Fruit fly (Drosophila melanogaster) whole organism, prepupa: ENCODE measurements around the gene Rop.

Experiments used
- Blimp-1 ChIP-seq: fragments of 200-800 bp; sonication (Bioruptor generic); optimal IDR thresholded peaks from 3 replicates; lab custom pipeline; 2017; ENCODE audit warnings: missing biosample characterization, missing genetic modification characterization, mild to moderate bottlenecking, moderate library complexity, missing genetic modification reagents
- CG10631 ChIP-seq: fragments of 200-800 bp; sonication (Bioruptor generic); optimal IDR thresholded peaks from 2 replicates; lab custom pipeline; 2016; ENCODE audit warnings: missing biosample characterization, missing genetic modification characterization
- CG10669 ChIP-seq: fragments of 200-800 bp; sonication (Bioruptor generic); optimal IDR thresholded peaks from 3 replicates; lab custom pipeline; 2018; ENCODE audit warnings: missing biosample characterization, mild to moderate bottlenecking, missing genetic modification characterization, moderate library complexity
- CG11762 ChIP-seq: fragments of 200-800 bp; sonication (Bioruptor generic); optimal IDR thresholded peaks from 3 replicates; lab custom pipeline; 2016; ENCODE audit warnings: missing biosample characterization, missing genetic modification characterization; ENCODE audit not compliant: insufficient read depth
- CG11902 ChIP-seq: fragments of 200-800 bp; sonication (Bioruptor generic); optimal IDR thresholded peaks from 3 replicates; lab custom pipeline; 2016; ENCODE audit warnings: missing biosample characterization, missing genetic modification characterization
- CG3032 ChIP-seq: fragments of 200-800 bp; optimal IDR thresholded peaks from 2 replicates; lab custom pipeline; 2019; ENCODE audit warnings: missing biosample characterization, mild to moderate bottlenecking, missing genetic modification characterization, moderate library complexity
- CG31627 ChIP-seq: fragments of 200-800 bp; sonication (Bioruptor generic); optimal IDR thresholded peaks from 3 replicates; lab custom pipeline; 2016; ENCODE audit warnings: missing biosample characterization, missing genetic modification characterization
- CG34406 ChIP-seq: fragments of 200-800 bp; sonication (Bioruptor generic); optimal IDR thresholded peaks from 3 replicates; lab custom pipeline; 2016; ENCODE audit warnings: missing biosample characterization, missing genetic modification characterization
- CG3919 ChIP-seq: fragments of 200-800 bp; sonication (Bioruptor generic); optimal IDR thresholded peaks from 3 replicates; lab custom pipeline; 2016; ENCODE audit warnings: missing biosample characterization, missing genetic modification characterization
- CG6163 ChIP-seq: fragments of 200-800 bp; sonication (Bioruptor generic); IDR thresholded peaks from 3 replicates; pipeline ENCODE4 v1.3.6; 2022; ENCODE audit warnings: missing biosample characterization, missing genetic modification characterization
- CG6792 ChIP-seq: fragments of 200-800 bp; sonication (Bioruptor generic); optimal IDR thresholded peaks from 3 replicates; lab custom pipeline; 2016; ENCODE audit warnings: missing biosample characterization, missing genetic modification characterization
- CG6808 ChIP-seq: fragments of 200-800 bp; sonication (Bioruptor generic); optimal IDR thresholded peaks from 3 replicates; lab custom pipeline; 2017; ENCODE audit warnings: missing biosample characterization, missing genetic modification characterization, mild to moderate bottlenecking, moderate library complexity, missing genetic modification reagents
- CG6854 ChIP-seq: fragments of 200-800 bp; sonication (Bioruptor generic); optimal IDR thresholded peaks from 2 replicates; lab custom pipeline; 2017; ENCODE audit warnings: missing biosample characterization, mild to moderate bottlenecking, missing genetic modification characterization
- CG8319 ChIP-seq: fragments of 200-800 bp; sonication (Bioruptor generic); optimal IDR thresholded peaks from 3 replicates; lab custom pipeline; 2016; ENCODE audit warnings: missing biosample characterization, missing genetic modification characterization
- CG9139 ChIP-seq: fragments of 200-800 bp; sonication (Bioruptor generic); optimal IDR thresholded peaks from 3 replicates; lab custom pipeline; 2017; ENCODE audit warnings: missing biosample characterization, mild to moderate bottlenecking, missing genetic modification characterization
- Eip78C ChIP-seq: fragments of 200-800 bp; sonication (Bioruptor generic); peaks from one replicate; lab custom pipeline; 2016; ENCODE audit warnings: missing biosample characterization, missing genetic modification characterization
- Ets21C ChIP-seq: fragments of 200-800 bp; sonication (Bioruptor generic); optimal IDR thresholded peaks from 3 replicates; lab custom pipeline; 2016; ENCODE audit warnings: missing biosample characterization, missing genetic modification characterization
- Ets96B ChIP-seq: fragments of 200-800 bp; optimal IDR thresholded peaks from 2 replicates; lab custom pipeline; 2019; ENCODE audit warnings: missing biosample characterization, mild to moderate bottlenecking, missing genetic modification characterization, moderate library complexity
- Gug ChIP-seq: fragments of 200-800 bp; sonication (Bioruptor generic); IDR thresholded peaks from 2 replicates; pipeline ENCODE4 v1.3.6; 2022; ENCODE audit warnings: missing biosample characterization, missing genetic modification characterization
- Hr38 ChIP-seq: sonication (Bioruptor generic); optimal IDR thresholded peaks from 2 replicates; lab custom pipeline; 2016; ENCODE audit warnings: missing biosample characterization, missing genetic modification characterization
- Hr39 ChIP-seq: fragments of 200-800 bp; sonication (Bioruptor generic); optimal IDR thresholded peaks from 2 replicates; lab custom pipeline; 2016; ENCODE audit warnings: missing biosample characterization, missing genetic modification characterization
- Hr4 ChIP-seq: fragments of 200-800 bp; sonication (Bioruptor generic); optimal IDR thresholded peaks from 3 replicates; lab custom pipeline; 2016; ENCODE audit warnings: missing biosample characterization, missing genetic modification characterization
- Met ChIP-seq: fragments of 200-800 bp; sonication (Bioruptor generic); optimal IDR thresholded peaks from 3 replicates; lab custom pipeline; 2016; ENCODE audit warnings: missing biosample characterization, missing genetic modification characterization
- OdsH ChIP-seq: fragments of 200-800 bp; sonication (Bioruptor generic); optimal IDR thresholded peaks from 3 replicates; lab custom pipeline; 2016; ENCODE audit warnings: missing biosample characterization, missing genetic modification characterization
- Smox ChIP-seq: fragments of 200-800 bp; sonication (Bioruptor generic); optimal IDR thresholded peaks from 3 replicates; lab custom pipeline; 2016; ENCODE audit warnings: missing biosample characterization, missing genetic modification characterization
- Sox14 ChIP-seq: fragments of 200-800 bp; sonication (Bioruptor generic); optimal IDR thresholded peaks from 3 replicates; lab custom pipeline; 2016; ENCODE audit warnings: missing biosample characterization, missing genetic modification characterization
- Sox15 ChIP-seq: fragments of 200-800 bp; sonication (Bioruptor generic); optimal IDR thresholded peaks from 3 replicates; lab custom pipeline; 2016; ENCODE audit warnings: missing biosample characterization, missing genetic modification characterization
- achi ChIP-seq: fragments of 200-800 bp; sonication (Bioruptor generic); optimal IDR thresholded peaks from 3 replicates; lab custom pipeline; 2016; ENCODE audit warnings: missing biosample characterization, missing genetic modification characterization
- cyc ChIP-seq: fragments of 200-800 bp; sonication (Bioruptor generic); optimal IDR thresholded peaks from 3 replicates; lab custom pipeline; 2016; ENCODE audit warnings: missing biosample characterization, missing genetic modification characterization
- dac ChIP-seq: fragments of 200-800 bp; sonication (Bioruptor generic); optimal IDR thresholded peaks from 2 replicates; lab custom pipeline; 2017; ENCODE audit warnings: missing biosample characterization, mild to moderate bottlenecking, missing genetic modification characterization
- dsx ChIP-seq: fragments of 200-800 bp; optimal IDR thresholded peaks from 3 replicates; lab custom pipeline; 2019; ENCODE audit warnings: missing biosample characterization, mild to moderate bottlenecking, missing genetic modification characterization, moderate library complexity; ENCODE audit not compliant: poor library complexity, severe bottlenecking
- eg ChIP-seq: fragments of 200-800 bp; sonication (Bioruptor generic); IDR thresholded peaks from 3 replicates; pipeline ENCODE4 v1.3.6; 2022; ENCODE audit warnings: missing biosample characterization, missing genetic modification characterization
- esn ChIP-seq: fragments of 200-800 bp; sonication (Bioruptor generic); optimal IDR thresholded peaks from 2 replicates; lab custom pipeline; 2016; ENCODE audit warnings: missing biosample characterization, mild to moderate bottlenecking, missing genetic modification characterization, moderate library complexity
- fd59A ChIP-seq: fragments of 200-800 bp; sonication (Bioruptor generic); optimal IDR thresholded peaks from 2 replicates; lab custom pipeline; 2017; ENCODE audit warnings: missing biosample characterization, mild to moderate bottlenecking, missing genetic modification characterization, missing genetic modification reagents
- fd85E ChIP-seq: fragments of 200-800 bp; sonication (Bioruptor generic); optimal IDR thresholded peaks from 3 replicates; lab custom pipeline; 2016; ENCODE audit warnings: missing biosample characterization, missing genetic modification characterization
- net ChIP-seq: fragments of 200-800 bp; sonication (Bioruptor generic); optimal IDR thresholded peaks from 3 replicates; lab custom pipeline; 2016; ENCODE audit warnings: missing biosample characterization, missing genetic modification characterization
- pdm3 ChIP-seq: fragments of 200-800 bp; sonication (Bioruptor generic); optimal IDR thresholded peaks from 3 replicates; lab custom pipeline; 2016; ENCODE audit warnings: missing biosample characterization, missing genetic modification characterization
- ss ChIP-seq, 2 experiments: fragments of 200-800 bp; sonication (Bioruptor generic); optimal IDR thresholded peaks; 2 replicates in 1 of 2; 3 replicates in 1 of 2; lab custom pipeline; 2017 to 2018; ENCODE audit warnings: mild to moderate bottlenecking in 2 of 2, missing biosample characterization in 2 of 2, missing genetic modification characterization in 2 of 2, moderate library complexity in 1 of 2
- svp ChIP-seq: fragments of 200-800 bp; sonication (Bioruptor generic); peaks from one replicate; lab custom pipeline; 2016; ENCODE audit warnings: missing biosample characterization, missing genetic modification characterization
- topi ChIP-seq: fragments of 200-800 bp; sonication (Bioruptor generic); optimal IDR thresholded peaks from 3 replicates; lab custom pipeline; 2016; ENCODE audit warnings: missing biosample characterization, missing genetic modification characterization
- vri ChIP-seq: fragments of 200-800 bp; sonication (Bioruptor generic); optimal IDR thresholded peaks from 3 replicates; lab custom pipeline; 2016; ENCODE audit warnings: missing biosample characterization, mild to moderate bottlenecking, missing genetic modification characterization

Gene Rop

DNA sequence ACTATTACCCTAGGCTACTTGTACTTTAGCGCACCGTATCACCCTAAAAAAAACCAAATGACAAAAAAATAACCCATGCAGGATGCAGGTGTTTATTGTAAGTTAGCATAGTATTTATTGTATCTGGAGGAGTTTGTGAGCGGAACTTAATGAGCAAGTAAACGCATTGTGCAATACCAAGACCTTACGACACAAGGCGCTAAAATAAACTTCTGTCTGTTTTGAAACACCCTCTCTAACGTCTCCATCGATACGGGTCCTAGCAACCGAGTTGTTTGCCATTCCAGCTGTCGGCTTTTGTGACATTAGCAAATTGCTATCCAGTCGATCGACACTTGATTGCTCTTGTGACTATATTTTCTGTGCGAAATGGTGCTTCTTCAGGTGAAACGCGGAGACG is 34.8 kb upstream of the Rop start, which contains the start of gene CG18675:
CG18675 (plus strand) TSS at position 301 of the 400 bp plus-strand sequence.
- TF ChIP-seq Sox14 (GFP tag; lab: Kevin White, UChicago) (no peak), OdsH (GFP tag; lab: Kevin White, UChicago) (no peak), CG11902 (no peak), CG3032 (tag; lab: Kevin White, UChicago) (no peak), CG10631 (GFP tag; lab: Kevin White, UChicago) (no peak), Ets21C (GFP tag; lab: Kevin White, UChicago) (no peak), CG6808 (GFP tag; lab: Kevin White, UChicago) (no peak), dac (GFP tag; lab: Kevin White, UChicago) (no peak), CG6792 (no peak), fd85E (GFP tag; lab: Kevin White, UChicago) (no peak), CG3919 (GFP tag; lab: Kevin White, UChicago) (no peak), Eip78C (GFP tag; lab: Kevin White, UChicago) (no peak), CG9139 (GFP tag; lab: Kevin White, UChicago) (no peak), CG10669 (GFP tag; lab: Kevin White, UChicago) (no peak), Ets96B (tag; lab: Kevin White, UChicago) (no peak), ss (GFP tag; optimal IDR thresholded peaks at IDR 0.05; lab: Kevin White, UChicago) (no peak), fd59A (GFP tag; lab: Kevin White, UChicago) (no peak), Sox15 (GFP tag; lab: Kevin White, UChicago) (no peak), vri (GFP tag; lab: Kevin White, UChicago) (no peak), Hr4 (GFP tag; lab: Kevin White, UChicago) (no peak)
- TF ChIP-seq, all 60 proteins: peak for 0

- TF ChIP-seq esn (peak; percentile 37), pdm3 (GFP tag; lab: Kevin White, UChicago) (peak; percentile 2), ss (GFP tag; optimal IDR thresholded peaks at IDR 0.05; lab: Kevin White, UChicago) (peak in 1 of 2 experiments; percentile 8), cyc (GFP tag; lab: Kevin White, UChicago) (peak; percentile 41), CG31627 (GFP tag; lab: Kevin White, UChicago) (peak; percentile 24), CG8319 (no peak), CG3032 (tag; lab: Kevin White, UChicago) (peak; percentile 47), Gug (GFP tag; lab: Robert Waterston, UW) (0 out of 2 replicates have a peak, but pooled peaks have one; percentile 9), Smox (GFP tag; lab: Kevin White, UChicago) (peak; percentile 39), CG11762 (GFP tag; lab: Kevin White, UChicago) (no peak), Blimp-1 (GFP tag; lab: Kevin White, UChicago) (peak; percentile 37), CG6854 (GFP tag; lab: Kevin White, UChicago) (peak; percentile 51), Met (peak; percentile 33), dsx (GFP tag; lab: Kevin White, UChicago) (peak; percentile 76), svp (GFP tag; lab: Kevin White, UChicago) (peak; percentile 80), eg (peak; percentile 45; the same call in 2 of the 3 replicates), Ets96B (tag; lab: Kevin White, UChicago) (peak; percentile 38), net (GFP tag; lab: Kevin White, UChicago) (peak; percentile 13), CG34406 (GFP tag; lab: Kevin White, UChicago) (no peak), achi (no peak), CG6163 (GFP tag; lab: Robert Waterston, UW) (0 out of 3 replicates have a peak, but pooled peaks have one; percentile 14), Hr38 (GFP tag; lab: Kevin White, UChicago) (no peak), Hr39 (peak; percentile 4), CG3919 (GFP tag; lab: Kevin White, UChicago) (no peak), Sox14 (GFP tag; lab: Kevin White, UChicago) (peak; percentile 18), vri (GFP tag; lab: Kevin White, UChicago) (peak; percentile 25), topi (no peak), Eip78C (GFP tag; lab: Kevin White, UChicago) (peak; percentile 49)
Measured at dm6 chr3L:4169957-4170651, 31.3 kb upstream of the Rop start, which contains the start of gene Ero1L. Gene Ero1L, plus strand, starts transcription at chr3L:4170404.
